Worm (Caenorhabditis elegans) whole organism, late embryonic: Measurements from ENCODE around the gene C42C1.8.

Experiments used
- C08G9.2 ChIP-seq: sonication (generic microtip); optimal IDR thresholded peaks from 2 replicates; lab custom pipeline; 2016; ENCODE audit warnings: mild to moderate bottlenecking, missing genetic modification characterization, moderate library complexity, missing compliant biosample characterization
- F13H6.1 ChIP-seq: sonication (generic microtip); optimal IDR thresholded peaks from 2 replicates; lab custom pipeline; 2016; ENCODE audit warnings: missing genetic modification characterization, missing compliant biosample characterization
- K09A11.1 ChIP-seq: sonication (generic microtip); optimal IDR thresholded peaks from 2 replicates; lab custom pipeline; 2017; ENCODE audit warnings: antibody characterized with exemption, mild to moderate bottlenecking, missing genetic modification characterization, missing compliant biosample characterization; ENCODE audit not compliant: insufficient read depth
- T23F11.4 ChIP-seq: fragments of 200-800 bp; sonication (Bioruptor generic); optimal IDR thresholded peaks from 2 replicates; lab custom pipeline; 2018; ENCODE audit warnings: mild to moderate bottlenecking, missing genetic modification characterization, missing compliant biosample characterization
- ahr-1 ChIP-seq: sonication (generic microtip); optimal IDR thresholded peaks from 2 replicates; lab custom pipeline; 2016; ENCODE audit warnings: missing genetic modification characterization, missing compliant biosample characterization
- ama-1 ChIP-seq: fragments of 150-350 bp; optimal IDR thresholded peaks from 2 replicates; lab custom pipeline; 2014
- ceh-18 ChIP-seq: sonication (generic microtip); optimal IDR thresholded peaks from 2 replicates; lab custom pipeline; 2016; ENCODE audit warnings: missing genetic modification characterization, missing compliant biosample characterization
- ceh-19 ChIP-seq: fragments of 200-800 bp; sonication (Bioruptor generic); optimal IDR thresholded peaks from 2 replicates; lab custom pipeline; 2018; ENCODE audit warnings: mild to moderate bottlenecking, missing genetic modification characterization, missing compliant biosample characterization
- ceh-2 ChIP-seq: sonication (generic microtip); optimal IDR thresholded peaks from 2 replicates; lab custom pipeline; 2016; ENCODE audit warnings: missing genotype, missing genetic modification characterization, missing compliant biosample characterization
- ceh-22 ChIP-seq: sonication (generic microtip); optimal IDR thresholded peaks from 2 replicates; lab custom pipeline; 2017; ENCODE audit warnings: missing biosample characterization, missing genetic modification characterization
- ceh-24 ChIP-seq: sonication (generic microtip); optimal IDR thresholded peaks from 2 replicates; lab custom pipeline; 2016; ENCODE audit warnings: mild to moderate bottlenecking, missing genetic modification characterization, missing compliant biosample characterization
- ceh-31 ChIP-seq: sonication (generic microtip); optimal IDR thresholded peaks from 2 replicates; lab custom pipeline; 2016; ENCODE audit warnings: missing genetic modification characterization, missing compliant biosample characterization
- ceh-34 ChIP-seq: sonication (generic microtip); optimal IDR thresholded peaks from 2 replicates; lab custom pipeline; 2016; ENCODE audit warnings: mild to moderate bottlenecking, missing genetic modification characterization, missing compliant biosample characterization
- ceh-45 ChIP-seq: fragments of 200-800 bp; sonication (Bioruptor generic); IDR thresholded peaks from 2 replicates; pipeline ENCODE4 v1.3.6; 2022; ENCODE audit warnings: missing genetic modification reagents, missing genetic modification characterization, missing compliant biosample characterization
- ceh-9 ChIP-seq: sonication (generic microtip); optimal IDR thresholded peaks from 2 replicates; lab custom pipeline; 2016; ENCODE audit warnings: mild to moderate bottlenecking, missing genetic modification characterization, inconsistent platforms, missing compliant biosample characterization
- che-1 ChIP-seq: sonication (generic microtip); optimal IDR thresholded peaks from 2 replicates; lab custom pipeline; 2016; ENCODE audit warnings: mild to moderate bottlenecking, missing genetic modification characterization, missing compliant biosample characterization
- dmd-4 ChIP-seq: sonication (generic microtip); optimal IDR thresholded peaks from 2 replicates; lab custom pipeline; 2016; ENCODE audit warnings: borderline replicate concordance, missing genetic modification characterization, missing compliant biosample characterization
- elt-2 ChIP-seq: sonication (generic microtip); optimal IDR thresholded peaks from 2 replicates; lab custom pipeline; 2016; ENCODE audit warnings: missing genetic modification reagents, missing genetic modification characterization, missing compliant biosample characterization
- elt-4 ChIP-seq: sonication (generic microtip); optimal IDR thresholded peaks from 2 replicates; lab custom pipeline; 2016; ENCODE audit warnings: missing genetic modification characterization, missing compliant biosample characterization
- ets-4 ChIP-seq: sonication (generic microtip); optimal IDR thresholded peaks from 2 replicates; lab custom pipeline; 2016; ENCODE audit warnings: missing genetic modification characterization, missing compliant biosample characterization
- eyg-1 ChIP-seq: sonication (generic microtip); optimal IDR thresholded peaks from 2 replicates; lab custom pipeline; 2016; ENCODE audit warnings: missing genotype, missing genetic modification characterization, missing compliant biosample characterization
- fkh-10 ChIP-seq: fragments of 150-350 bp; optimal IDR thresholded peaks from 2 replicates; lab custom pipeline; 2014; ENCODE audit warnings: missing biosample characterization, missing genetic modification reagents, missing genetic modification characterization
- fkh-6 ChIP-seq: sonication (generic microtip); optimal IDR thresholded peaks from 2 replicates; lab custom pipeline; 2016; ENCODE audit warnings: missing genetic modification characterization, missing compliant biosample characterization
- gmeb-2 ChIP-seq: sonication (generic microtip); optimal IDR thresholded peaks from 2 replicates; lab custom pipeline; 2016; ENCODE audit warnings: missing genetic modification characterization, inconsistent platforms, missing compliant biosample characterization
- hlh-13 ChIP-seq: fragments of 200-800 bp; sonication (Bioruptor generic); optimal IDR thresholded peaks from 2 replicates; lab custom pipeline; 2018; ENCODE audit warnings: mild to moderate bottlenecking, missing genetic modification characterization, missing compliant biosample characterization
- hlh-8 ChIP-seq: sonication (generic microtip); optimal IDR thresholded peaks from 2 replicates; lab custom pipeline; 2016; ENCODE audit warnings: missing genotype, missing genetic modification characterization, missing compliant biosample characterization
- lim-6 ChIP-seq: sonication (generic microtip); optimal IDR thresholded peaks from 2 replicates; lab custom pipeline; 2016; ENCODE audit warnings: missing genetic modification characterization, missing compliant biosample characterization
- lin-11 ChIP-seq: fragments of 200-800 bp; sonication (Bioruptor generic); optimal IDR thresholded peaks from 2 replicates; lab custom pipeline; 2018; ENCODE audit warnings: mild to moderate bottlenecking, missing genetic modification characterization, missing compliant biosample characterization
- mec-3 ChIP-seq: sonication (generic microtip); optimal IDR thresholded peaks from 2 replicates; lab custom pipeline; 2016; ENCODE audit warnings: borderline replicate concordance, missing genetic modification characterization, missing compliant biosample characterization
- nhr-11 ChIP-seq: fragments of 150-350 bp; optimal IDR thresholded peaks from 2 replicates; lab custom pipeline; 2014; ENCODE audit warnings: missing biosample characterization, missing genetic modification characterization
- nhr-232 ChIP-seq: sonication (generic microtip); optimal IDR thresholded peaks from 2 replicates; lab custom pipeline; 2016; ENCODE audit warnings: missing genetic modification characterization, missing compliant biosample characterization
- pag-3 ChIP-seq: sonication (generic microtip); optimal IDR thresholded peaks from 2 replicates; lab custom pipeline; 2016; ENCODE audit warnings: missing compliant biosample characterization, missing genetic modification characterization, borderline replicate concordance
- pax-1 ChIP-seq: fragments of 150-350 bp; optimal IDR thresholded peaks from 2 replicates; lab custom pipeline; 2014; ENCODE audit warnings: missing biosample characterization, missing genetic modification characterization
- pha-2 ChIP-seq: sonication (generic microtip); optimal IDR thresholded peaks from 2 replicates; lab custom pipeline; 2017; ENCODE audit warnings: mild to moderate bottlenecking, missing genetic modification characterization, missing compliant biosample characterization
- pha-4 ChIP-seq: fragments of 150-350 bp; optimal IDR thresholded peaks from 2 replicates; lab custom pipeline; 2018; ENCODE audit warnings: missing biosample characterization, missing genetic modification reagents, missing genetic modification characterization
- pqm-1 ChIP-seq: sonication (generic microtip); optimal IDR thresholded peaks from 2 replicates; lab custom pipeline; 2016; ENCODE audit warnings: missing genetic modification characterization, missing compliant biosample characterization
- pros-1 ChIP-seq: fragments of 150-350 bp; optimal IDR thresholded peaks from 2 replicates; lab custom pipeline; 2014; ENCODE audit warnings: missing biosample characterization, missing genetic modification reagents, missing genetic modification characterization
- ref-2 ChIP-seq: sonication (generic microtip); optimal IDR thresholded peaks from 2 replicates; lab custom pipeline; 2016; ENCODE audit warnings: missing genetic modification characterization, missing compliant biosample characterization
- rnt-1 ChIP-seq: sonication (generic microtip); optimal IDR thresholded peaks from 2 replicates; lab custom pipeline; 2016; ENCODE audit warnings: missing genetic modification characterization, missing compliant biosample characterization
- sdc-2 ChIP-seq: sonication (generic microtip); optimal IDR thresholded peaks from 2 replicates; lab custom pipeline; 2016; ENCODE audit warnings: missing genotype, missing genetic modification characterization, missing compliant biosample characterization
- sox-2 ChIP-seq: fragments of 200-800 bp; sonication (Bioruptor generic); IDR thresholded peaks from 2 replicates; pipeline ENCODE4 v1.3.6; 2022; ENCODE audit warnings: missing genetic modification reagents, missing genetic modification characterization, missing compliant biosample characterization
- sox-4 ChIP-seq: sonication (generic microtip); optimal IDR thresholded peaks from 2 replicates; lab custom pipeline; 2017; ENCODE audit warnings: mild to moderate bottlenecking, missing genetic modification characterization, inconsistent platforms, missing compliant biosample characterization
- syd-9 ChIP-seq: sonication (generic microtip); optimal IDR thresholded peaks from 2 replicates; lab custom pipeline; 2016; ENCODE audit warnings: mild to moderate bottlenecking, missing genetic modification characterization, moderate library complexity, missing compliant biosample characterization
- tbx-2 ChIP-seq: sonication (generic microtip); optimal IDR thresholded peaks from 2 replicates; lab custom pipeline; 2016; ENCODE audit warnings: missing genetic modification characterization, missing compliant biosample characterization
- ttx-3 ChIP-seq: sonication (generic microtip); optimal IDR thresholded peaks from 2 replicates; lab custom pipeline; 2016; ENCODE audit warnings: missing genetic modification reagents, missing genetic modification characterization, missing compliant biosample characterization
- unc-3 ChIP-seq, 2 experiments: fragments of 200-800 bp in 1 of 2; sonication (Bioruptor generic) in 1 of 2; sonication (generic microtip) in 1 of 2; conservative IDR thresholded peaks in 1 of 2; optimal IDR thresholded peaks in 1 of 2; 2 replicates each; pipeline versions ENCODE4 v1.3.6 to Lab custom; 2016 to 2022; ENCODE audit warnings: missing compliant biosample characterization in 2 of 2, missing genetic modification characterization in 2 of 2, missing genetic modification reagents in 1 of 2
- unc-55 ChIP-seq: sonication (generic microtip); optimal IDR thresholded peaks from 2 replicates; lab custom pipeline; 2017; ENCODE audit warnings: missing biosample characterization, missing genetic modification reagents, missing genetic modification characterization
- unc-86 ChIP-seq: sonication (generic microtip); optimal IDR thresholded peaks from 2 replicates; lab custom pipeline; 2016; ENCODE audit warnings: missing genetic modification characterization, missing compliant biosample characterization
- zip-5 ChIP-seq: sonication (generic microtip); optimal IDR thresholded peaks from 2 replicates; lab custom pipeline; 2016; ENCODE audit warnings: missing genetic modification characterization, missing compliant biosample characterization
- ztf-16 ChIP-seq: sonication (generic microtip); optimal IDR thresholded peaks from 2 replicates; lab custom pipeline; 2017; ENCODE audit warnings: missing genetic modification characterization, missing compliant biosample characterization

The C42C1.8 gene

ce11 chrIV:12265877-12266276, 25.0 kb upstream of the C42C1.8 start:
- TF ChIP-seq ztf-16 (tag; lab: Kevin White, UChicago) = no peak
- TF ChIP-seq zip-5 (tag; lab: Kevin White, UChicago) = no peak
- TF ChIP-seq pax-1 (tag; lab: Kevin White, UChicago) = no peak
- TF ChIP-seq eyg-1 (tag; lab: Kevin White, UChicago) = no peak
- TF ChIP-seq ceh-18 = no peak
- TF ChIP-seq sox-2 (GFP tag; lab: Robert Waterston, UW) = no peak
- TF ChIP-seq gmeb-2 = no peak
- no peak for TF ChIP-seq ahr-1
- no peak for TF ChIP-seq ceh-24
- TF ChIP-seq unc-86 (tag; lab: Kevin White, UChicago) = no peak
- TF ChIP-seq ceh-22 = no peak
- TF ChIP-seq lin-11 (tag; lab: Kevin White, UChicago) = no peak
- no peak for TF ChIP-seq ref-2 (tag; lab: Kevin White, UChicago)
- no peak for TF ChIP-seq K09A11.1 (tag; lab: Kevin White, UChicago)
- TF ChIP-seq sox-4 (tag; lab: Kevin White, UChicago) = no peak
- no peak for TF ChIP-seq pha-2 (tag; lab: Kevin White, UChicago)
- TF ChIP-seq syd-9 (tag; lab: Kevin White, UChicago) = no peak
- no peak for TF ChIP-seq ceh-2 (tag; lab: Kevin White, UChicago)

ce11 chrIV:12268272-12269045, 22.4 kb upstream of the C42C1.8 start, which contains the start of the genes ppm-1.H and rpl-34:
Gene ppm-1.H, minus strand, starts transcription at chrIV:12268322.
Gene rpl-34, plus strand, starts transcription at chrIV:12268995.
- TF ChIP-seq pros-1 (tag; lab: Kevin White, UChicago) (no peak), ceh-9 (no peak), pha-2 (tag; lab: Kevin White, UChicago) (no peak), hlh-13 (GFP tag; lab: Kevin White, UChicago) (no peak), elt-4 (tag; lab: Kevin White, UChicago) (no peak), sdc-2 (tag; lab: Kevin White, UChicago) (no peak), K09A11.1 (tag; lab: Kevin White, UChicago) (no peak), tbx-2 (tag; lab: Kevin White, UChicago) (peak; percentile 36), unc-3 (GFP tag; conservative IDR thresholded peaks at IDR 0.05; lab: Robert Waterston, UW) (no peak), unc-3 (tag; optimal IDR thresholded peaks at IDR 0.05; lab: Kevin White, UChicago) (no peak), dmd-4 (tag; lab: Kevin White, UChicago) (no peak), nhr-232 (tag; lab: Kevin White, UChicago) (no peak), sox-4 (tag; lab: Kevin White, UChicago) (no peak), pha-4 (tag; lab: Kevin White, UChicago) (no peak), pag-3 (no peak), ets-4 (tag; lab: Kevin White, UChicago) (no peak), rnt-1 (tag; lab: Kevin White, UChicago) (no peak), fkh-6 (tag; lab: Kevin White, UChicago) (no peak), ceh-24 (no peak), ceh-22 (no peak), ceh-31 (tag; lab: Kevin White, UChicago) (peak; percentile 64), ceh-34 (tag; lab: Kevin White, UChicago) (peak; percentile 39), ahr-1 (no peak), ttx-3 (tag; lab: Kevin White, UChicago) (peak; percentile 14), lim-6 (no peak), gmeb-2 (no peak), hlh-8 (peak; percentile 34), ama-1 (lab: Kevin White, UChicago) (no peak), ceh-45 (GFP tag; lab: Robert Waterston, UW) (no peak), pqm-1 (tag; lab: Kevin White, UChicago) (no peak), elt-2 (tag; lab: Kevin White, UChicago) (no peak), che-1 (tag; lab: Kevin White, UChicago) (no peak), nhr-11 (tag; lab: Kevin White, UChicago) (no peak), lin-11 (tag; lab: Kevin White, UChicago) (no peak), T23F11.4 (GFP tag; lab: Kevin White, UChicago) (no peak), fkh-10 (no peak), F13H6.1 (tag; lab: Kevin White, UChicago) (no peak), mec-3 (tag; lab: Kevin White, UChicago) (no peak), unc-55 (GFP tag; lab: Kevin White, UChicago) (peak; percentile 58), ceh-19 (GFP tag; lab: Kevin White, UChicago) (no peak), C08G9.2 (tag; lab: Kevin White, UChicago) (no peak)
